Fruit fly (Drosophila melanogaster): Measurements from ENCODE around the gene GluRIIC.
A peak's percentile ranks its signal among the peaks of the same experiment; 100 is the strongest.

The GluRIIC gene

dm6 chr2L:889799-890198, 24.1 kb upstream of the GluRIIC start (continued):
- peak; percentile 54 for TF ChIP-seq CG15269 (tag; optimal IDR thresholded peaks at IDR 0.05)
- TF ChIP-seq CG11247 (GFP tag; IDR thresholded peaks at IDR 0.05): no peak
- no peak for TF ChIP-seq CG4707 (GFP tag; optimal IDR thresholded peaks at IDR 0.05)
- no peak for TF ChIP-seq CG6254 (GFP tag; optimal IDR thresholded peaks at IDR 0.05)
- peak; percentile 5 for TF ChIP-seq Atf3 (GFP tag; optimal IDR thresholded peaks at IDR 0.05)
- no peak for TF ChIP-seq btn (GFP tag; optimal IDR thresholded peaks at IDR 0.05)
- no peak for TF ChIP-seq dan (GFP tag; IDR thresholded peaks at IDR 0.05)
- TF ChIP-seq croc (GFP tag; conservative IDR thresholded peaks at IDR 0.05): peak; percentile 14; the same call in 1 of the 3 replicates
- TF ChIP-seq Hand (GFP tag; optimal IDR thresholded peaks at IDR 0.05): peak; percentile 11
- TF ChIP-seq H15 (GFP tag; IDR thresholded peaks at IDR 0.05): peak; percentile 35; the same call in 1 of the 3 replicates
- 0 out of 2 replicates have a peak, but pooled peaks have one; percentile 37 for TF ChIP-seq CG14667 (GFP tag; IDR thresholded peaks at IDR 0.05)
- no peak for TF ChIP-seq CG4424 (GFP tag; optimal IDR thresholded peaks at IDR 0.05)
- TF ChIP-seq CG14441 (GFP tag; IDR thresholded peaks at IDR 0.05): peak; percentile 61
- TF ChIP-seq CG2116 (GFP tag; optimal IDR thresholded peaks at IDR 0.05): no peak
- no peak for TF ChIP-seq dati (GFP tag; IDR thresholded peaks at IDR 0.05)
- TF ChIP-seq Stat92E (GFP tag; optimal IDR thresholded peaks at IDR 0.05): no peak
- peak; percentile 31 for TF ChIP-seq PHDP (tag; optimal IDR thresholded peaks at IDR 0.05)
- peak; percentile 36 for TF ChIP-seq Hmr (GFP tag; optimal IDR thresholded peaks at IDR 0.05)
- TF ChIP-seq fd96Cb (tag; optimal IDR thresholded peaks at IDR 0.05): no peak
- no peak for TF ChIP-seq slp2 (GFP tag; optimal IDR thresholded peaks at IDR 0.05)
- no peak for TF ChIP-seq CG1832 (GFP tag; optimal IDR thresholded peaks at IDR 0.05)
- no peak for TF ChIP-seq CHES-1-like (GFP tag; optimal IDR thresholded peaks at IDR 0.05)
- TF ChIP-seq CG2678 (tag; optimal IDR thresholded peaks at IDR 0.05): peak; percentile 22
- no peak for TF ChIP-seq CG33557 (GFP tag; optimal IDR thresholded peaks at IDR 0.05)
- TF ChIP-seq CG13296 (GFP tag; optimal IDR thresholded peaks at IDR 0.05): no peak
- TF ChIP-seq D19B (GFP tag; optimal IDR thresholded peaks at IDR 0.05): peak; percentile 58
- no peak for TF ChIP-seq knrl (GFP tag; IDR thresholded peaks at IDR 0.05; ENCODE audit: partially characterized antibody)
- TF ChIP-seq Hr3 (GFP tag; optimal IDR thresholded peaks at IDR 0.05): no peak
- TF ChIP-seq chn (GFP tag; optimal IDR thresholded peaks at IDR 0.05): peak; percentile 19
- TF ChIP-seq Bgb (GFP tag; IDR thresholded peaks at IDR 0.05; ENCODE audit: partially characterized antibody): no peak
- no peak for TF ChIP-seq HHEX (GFP tag; optimal IDR thresholded peaks at IDR 0.05)
- TF ChIP-seq CG4730 (GFP tag; IDR thresholded peaks at IDR 0.05): peak; percentile 30; the same call in 1 of the 2 replicates
- TF ChIP-seq NfI (GFP tag; optimal IDR thresholded peaks at IDR 0.05): no peak
- no peak for TF ChIP-seq MTF-1 (GFP tag; optimal IDR thresholded peaks at IDR 0.05; ENCODE audit: borderline replicate concordance)
- peak; percentile 11 for TF ChIP-seq ewg (GFP tag; optimal IDR thresholded peaks at IDR 0.05)
- TF ChIP-seq CG2120 (GFP tag; optimal IDR thresholded peaks at IDR 0.05): peak; percentile 48
- TF ChIP-seq HmgZ (tag; optimal IDR thresholded peaks at IDR 0.05): no peak
- no peak for TF ChIP-seq CG4404 (GFP tag; IDR thresholded peaks at IDR 0.05)
- TF ChIP-seq CG3847 (GFP tag; IDR thresholded peaks at IDR 0.05): peak; percentile 44
- 0 out of 2 replicates have a peak, but pooled peaks have one; percentile 6 for TF ChIP-seq Gsc (GFP tag; IDR thresholded peaks at IDR 0.05)

dm6 chr2L:892461-892860, 21.4 kb upstream of the GluRIIC start:
- TF ChIP-seq CG4820 (GFP tag; optimal IDR thresholded peaks at IDR 0.05) (no peak), vvl (GFP tag; IDR thresholded peaks at IDR 0.05) (peak; percentile 42), CG6254 (GFP tag; optimal IDR thresholded peaks at IDR 0.05) (no peak), dmrt11E (tag; optimal IDR thresholded peaks at IDR 0.05) (no peak), eyg (GFP tag; optimal IDR thresholded peaks at IDR 0.05) (no peak), CG8089 (GFP tag; optimal IDR thresholded peaks at IDR 0.05) (no peak), hbn (GFP tag; IDR thresholded peaks at IDR 0.05; ENCODE audit: partially characterized antibody) (no peak), Sry-β (GFP tag; optimal IDR thresholded peaks at IDR 0.05) (no peak), z (GFP tag; IDR thresholded peaks at IDR 0.05) (no peak), sr (GFP tag; IDR thresholded peaks at IDR 0.05) (no peak), fru (optimal IDR thresholded peaks at IDR 0.05) (no peak), CG18764 (GFP tag; optimal IDR thresholded peaks at IDR 0.05) (no peak), CG9609 (GFP tag; optimal IDR thresholded peaks at IDR 0.05) (no peak), ap (GFP tag; IDR thresholded peaks at IDR 0.05) (0 out of 2 replicates have a peak, but pooled peaks have one; percentile 27)
